Fruit fly (Drosophila melanogaster): ENCODE data around the gene Taf13.
A peak's percentile ranks its signal among the peaks of the same experiment; 100 is the strongest.

Taf13 gene

DNA sequence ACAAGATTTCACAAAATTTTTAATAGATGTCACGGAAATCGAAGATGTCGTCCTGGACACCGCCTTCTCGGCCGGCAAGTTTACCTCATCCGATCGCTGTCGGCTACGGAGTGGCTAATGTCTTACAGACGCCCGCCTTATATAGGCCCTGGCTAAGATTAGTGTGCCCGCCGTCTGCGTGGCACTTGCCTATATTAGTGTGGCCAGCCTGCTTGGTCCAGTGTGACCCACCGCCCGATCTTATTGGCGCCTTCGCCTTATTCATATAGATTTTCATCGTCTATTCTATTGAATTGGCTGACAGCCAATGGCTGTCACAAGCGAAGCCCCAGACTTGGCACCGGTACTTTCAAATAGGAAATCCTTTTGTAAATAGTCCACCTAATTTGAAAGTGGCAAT, 22.2 kb upstream of the Taf13 start:
- no peak for TF ChIP-seq br (GFP tag; optimal IDR thresholded peaks at IDR 0.05)
- no peak for TF ChIP-seq CG32264 (GFP tag; optimal IDR thresholded peaks at IDR 0.05)
- TF ChIP-seq sv (GFP tag; optimal IDR thresholded peaks at IDR 0.05) = no peak
- no peak for TF ChIP-seq Vsx2 (GFP tag; optimal IDR thresholded peaks at IDR 0.05; ENCODE audit: partially characterized antibody)
- no peak for TF ChIP-seq Myc (optimal IDR thresholded peaks at IDR 0.05)
- TF ChIP-seq foxo (GFP tag; optimal IDR thresholded peaks at IDR 0.05) = no peak
- TF ChIP-seq lola (GFP tag; optimal IDR thresholded peaks at IDR 0.05) = no peak
- no peak for TF ChIP-seq ey (GFP tag; optimal IDR thresholded peaks at IDR 0.05)
- no peak for TF ChIP-seq Hr78 (GFP tag; optimal IDR thresholded peaks at IDR 0.05)
- no peak for TF ChIP-seq OdsH (GFP tag; optimal IDR thresholded peaks at IDR 0.05)
- no peak for TF ChIP-seq N (GFP tag; optimal IDR thresholded peaks at IDR 0.05)
- TF ChIP-seq GATAd (GFP tag; optimal IDR thresholded peaks at IDR 0.05) = no peak
- no peak for TF ChIP-seq Dif (GFP tag; optimal IDR thresholded peaks at IDR 0.05; ENCODE audit: partially characterized antibody)
- no peak for TF ChIP-seq CG9705 (GFP tag; optimal IDR thresholded peaks at IDR 0.05)

DNA sequence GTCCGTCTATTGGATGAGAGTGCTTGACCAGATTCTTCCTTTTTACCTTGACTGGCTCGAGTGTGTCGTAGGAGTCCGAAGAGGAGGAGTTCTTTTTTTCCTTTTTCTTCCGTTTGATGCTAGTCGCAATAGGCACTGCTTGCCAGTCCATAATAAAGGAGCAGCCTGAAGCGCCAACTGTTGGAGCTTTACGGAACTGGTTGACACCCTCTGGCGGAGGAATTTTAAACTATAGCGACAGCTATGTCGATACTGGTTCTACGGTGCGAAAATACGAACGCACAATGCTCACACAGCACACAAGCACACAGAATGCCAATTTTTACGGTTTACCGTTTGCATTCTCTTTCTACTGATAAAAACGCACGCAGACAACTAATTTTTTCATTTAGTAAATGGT, 12.9 kb upstream of the Taf13 start:
- TF ChIP-seq tai (GFP tag; optimal IDR thresholded peaks at IDR 0.05) (no peak), br (GFP tag; optimal IDR thresholded peaks at IDR 0.05) (no peak), psq (GFP tag; optimal IDR thresholded peaks at IDR 0.05) (no peak), Rel (GFP tag; optimal IDR thresholded peaks at IDR 0.05) (no peak), Rel (tag; optimal IDR thresholded peaks at IDR 0.05) (no peak), Abd-B (GFP tag; optimal IDR thresholded peaks at IDR 0.05) (no peak), Hr78 (GFP tag; optimal IDR thresholded peaks at IDR 0.05) (no peak), sage (GFP tag; optimal IDR thresholded peaks at IDR 0.05) (no peak), OdsH (GFP tag; optimal IDR thresholded peaks at IDR 0.05) (no peak), Hr83 (GFP tag; optimal IDR thresholded peaks at IDR 0.05; ENCODE audit: poor library complexity, severe bottlenecking) (no peak), Myc (optimal IDR thresholded peaks at IDR 0.05) (peak; percentile 50), N (GFP tag; optimal IDR thresholded peaks at IDR 0.05) (no peak), Vsx2 (GFP tag; optimal IDR thresholded peaks at IDR 0.05; ENCODE audit: partially characterized antibody) (no peak), HLH106 (tag; optimal IDR thresholded peaks at IDR 0.05) (peak; percentile 19), fru (GFP tag; optimal IDR thresholded peaks at IDR 0.05) (no peak), usp (GFP tag; optimal IDR thresholded peaks at IDR 0.05) (no peak), CG9705 (GFP tag; optimal IDR thresholded peaks at IDR 0.05) (no peak), Dfd (GFP tag; optimal IDR thresholded peaks at IDR 0.05) (no peak), Sp1 (GFP tag; optimal IDR thresholded peaks at IDR 0.05) (no peak), foxo (GFP tag; optimal IDR thresholded peaks at IDR 0.05) (peak in 1 of 2 experiments; percentile 26)

DNA sequence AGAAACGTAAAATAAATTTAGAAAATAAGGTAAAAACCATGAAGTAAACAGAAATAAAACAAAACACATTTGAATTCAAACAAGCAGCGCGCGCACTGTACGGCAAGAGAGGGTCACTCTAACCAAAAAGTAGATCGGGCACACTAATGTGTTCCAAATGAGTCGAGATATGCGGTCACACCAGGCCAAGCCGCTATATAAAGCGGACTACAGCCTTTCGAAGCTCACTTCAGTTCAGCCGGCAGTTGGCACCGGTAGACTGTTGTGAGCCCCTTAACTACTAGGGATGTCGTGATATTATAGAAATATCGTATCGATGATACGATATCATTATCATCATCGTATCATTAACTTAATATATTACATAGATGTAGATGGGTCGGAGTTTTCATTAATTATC, 10.9 kb upstream of the Taf13 start:
- no peak for TF ChIP-seq ey (GFP tag; optimal IDR thresholded peaks at IDR 0.05)
- TF ChIP-seq Hnf4 (GFP tag; optimal IDR thresholded peaks at IDR 0.05) = peak; percentile 7
- TF ChIP-seq Dfd (GFP tag; optimal IDR thresholded peaks at IDR 0.05) = no peak
- no peak for TF ChIP-seq Dif (GFP tag; optimal IDR thresholded peaks at IDR 0.05; ENCODE audit: partially characterized antibody)

DNA sequence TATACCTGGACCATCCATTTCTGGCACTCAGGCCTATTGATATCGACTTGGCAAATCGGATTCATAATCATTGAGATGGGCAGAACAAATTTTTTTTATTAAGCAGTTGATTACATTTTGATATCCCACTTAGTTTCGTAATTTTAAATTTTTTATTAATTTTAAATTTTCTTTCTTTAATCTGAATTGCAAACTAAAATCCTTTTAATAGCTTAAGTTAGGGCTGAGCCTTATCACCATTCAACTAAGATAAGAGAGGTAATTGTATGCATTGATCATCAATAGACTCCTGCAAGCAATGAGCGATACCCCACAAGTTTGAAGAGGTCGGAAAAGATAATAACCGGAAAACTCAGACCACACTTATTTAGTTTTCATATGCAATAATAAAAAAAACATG, 10.4 kb upstream of the Taf13 start, which contains the start of gene CG13970:
Gene CG13970 (minus strand): TSS at position 101 of the 400 bp plus-strand sequence.
- TF ChIP-seq woc (GFP tag; optimal IDR thresholded peaks at IDR 0.05) (no peak), usp (GFP tag; optimal IDR thresholded peaks at IDR 0.05) (no peak), HLH106 (tag; optimal IDR thresholded peaks at IDR 0.05) (no peak), Myc (optimal IDR thresholded peaks at IDR 0.05) (no peak), Dif (GFP tag; optimal IDR thresholded peaks at IDR 0.05; ENCODE audit: partially characterized antibody) (no peak), Hr83 (GFP tag; optimal IDR thresholded peaks at IDR 0.05; ENCODE audit: poor library complexity, severe bottlenecking) (no peak), fru (GFP tag; optimal IDR thresholded peaks at IDR 0.05) (no peak), pan (optimal IDR thresholded peaks at IDR 0.05) (no peak), br (GFP tag; optimal IDR thresholded peaks at IDR 0.05) (no peak), jim (GFP tag; optimal IDR thresholded peaks at IDR 0.05) (no peak), dl (GFP tag; optimal IDR thresholded peaks at IDR 0.05; ENCODE audit: insufficient read depth in 1 of 2, partially characterized antibody in 2 of 2) (no peak), Jra (GFP tag; optimal IDR thresholded peaks at IDR 0.05) (no peak), Hr78 (GFP tag; optimal IDR thresholded peaks at IDR 0.05) (no peak), CG9705 (GFP tag; optimal IDR thresholded peaks at IDR 0.05) (no peak), Abd-B (GFP tag; optimal IDR thresholded peaks at IDR 0.05) (no peak), foxo (GFP tag; optimal IDR thresholded peaks at IDR 0.05) (no peak), rgr (GFP tag; optimal IDR thresholded peaks at IDR 0.05) (no peak), dsf (GFP tag; optimal IDR thresholded peaks at IDR 0.05; ENCODE audit: borderline replicate concordance) (no peak), Mio (GFP tag; optimal IDR thresholded peaks at IDR 0.05) (no peak)

All from whole organism, wandering third instar larva.